Worm (Caenorhabditis elegans) whole organism, L3 larva: Measurements from ENCODE around the gene degl-1.

Experiments used
- ama-1 ChIP-seq: fragments of 150-350 bp; optimal IDR thresholded peaks from 2 replicates; lab custom pipeline; 2018
- ceh-16 ChIP-seq: sonication (generic microtip); optimal IDR thresholded peaks from 2 replicates; lab custom pipeline; 2017; ENCODE audit warnings: missing biosample characterization, missing genetic modification characterization
- ceh-28 ChIP-seq: fragments of 150-350 bp; optimal IDR thresholded peaks from 2 replicates; lab custom pipeline; 2014; ENCODE audit warnings: missing biosample characterization, missing genetic modification reagents, missing genetic modification characterization
- ceh-82 ChIP-seq: fragments of 150-350 bp; optimal IDR thresholded peaks from 2 replicates; lab custom pipeline; 2014; ENCODE audit warnings: missing biosample characterization, missing genetic modification characterization
- daf-12 ChIP-seq: fragments of 150-350 bp; optimal IDR thresholded peaks from 2 replicates; lab custom pipeline; 2014; ENCODE audit warnings: missing biosample characterization, missing genetic modification reagents, missing genetic modification characterization
- egl-27 ChIP-seq: sonication (generic microtip); optimal IDR thresholded peaks from 4 replicates; lab custom pipeline; 2017; ENCODE audit warnings: missing biosample characterization, missing genetic modification reagents, missing genetic modification characterization
- elt-1 ChIP-seq: fragments of 150-350 bp; optimal IDR thresholded peaks from 2 replicates; lab custom pipeline; 2014; ENCODE audit warnings: missing biosample characterization, missing genetic modification characterization
- elt-3 ChIP-seq, 3 experiments: fragments of 150-350 bp in 1 of 3; sonication (generic microtip) in 2 of 3; optimal IDR thresholded peaks; 2 replicates in 2 of 3; 4 replicates in 1 of 3; lab custom pipeline; 2014 to 2017; ENCODE audit warnings: missing biosample characterization in 3 of 3, missing genetic modification characterization in 3 of 3
- eor-1 ChIP-seq, 2 experiments: fragments of 150-350 bp; optimal IDR thresholded peaks; 2 replicates each; lab custom pipeline; 2014 to 2018; ENCODE audit warnings: missing biosample characterization in 2 of 2, missing genetic modification characterization in 2 of 2
- fkh-10 ChIP-seq: sonication (generic microtip); optimal IDR thresholded peaks from 2 replicates; lab custom pipeline; 2017; ENCODE audit warnings: missing biosample characterization, missing genetic modification reagents, missing genetic modification characterization
- fos-1 ChIP-seq: fragments of 150-350 bp; optimal IDR thresholded peaks from 2 replicates; lab custom pipeline; 2014; ENCODE audit warnings: missing biosample characterization, missing genetic modification characterization
- hmg-11 ChIP-seq: sonication (generic microtip); optimal IDR thresholded peaks from 2 replicates; lab custom pipeline; 2016; ENCODE audit warnings: missing genetic modification characterization, missing compliant biosample characterization
- lin-15B ChIP-seq: fragments of 150-350 bp; optimal IDR thresholded peaks from 2 replicates; lab custom pipeline; 2014; ENCODE audit warnings: missing biosample characterization, missing genetic modification characterization
- lin-39 ChIP-seq: fragments of 150-350 bp; optimal IDR thresholded peaks from 2 replicates; lab custom pipeline; 2018; ENCODE audit warnings: missing biosample characterization, missing genetic modification reagents, missing genetic modification characterization
- mdl-1 ChIP-seq: fragments of 150-350 bp; optimal IDR thresholded peaks from 2 replicates; lab custom pipeline; 2014; ENCODE audit warnings: missing biosample characterization, missing genetic modification characterization
- nfya-1 ChIP-seq: sonication (generic microtip); optimal IDR thresholded peaks from 2 replicates; lab custom pipeline; 2017; ENCODE audit warnings: missing genetic modification characterization, mild to moderate bottlenecking, missing compliant biosample characterization, antibody characterized with exemption, moderate library complexity; ENCODE audit not compliant: insufficient read depth
- nhr-11 ChIP-seq: fragments of 150-350 bp; optimal IDR thresholded peaks from 2 replicates; lab custom pipeline; 2014; ENCODE audit warnings: missing biosample characterization, missing genetic modification characterization
- nhr-12 ChIP-seq: fragments of 150-350 bp; optimal IDR thresholded peaks from 2 replicates; lab custom pipeline; 2014; ENCODE audit warnings: missing biosample characterization, missing genetic modification characterization
- nhr-25 ChIP-seq: sonication (generic microtip); optimal IDR thresholded peaks from 2 replicates; lab custom pipeline; 2017; ENCODE audit warnings: missing biosample characterization, missing genetic modification characterization
- nhr-28 ChIP-seq: fragments of 150-350 bp; optimal IDR thresholded peaks from 2 replicates; lab custom pipeline; 2014; ENCODE audit warnings: missing biosample characterization, missing genetic modification characterization
- nhr-43 ChIP-seq: sonication (generic microtip); optimal IDR thresholded peaks from 2 replicates; lab custom pipeline; 2016; ENCODE audit warnings: mild to moderate bottlenecking, missing genetic modification characterization, missing compliant biosample characterization; ENCODE audit not compliant: poor library complexity, severe bottlenecking
- nhr-67 ChIP-seq: fragments of 150-350 bp; optimal IDR thresholded peaks from 2 replicates; lab custom pipeline; 2014; ENCODE audit warnings: missing biosample characterization, missing genetic modification characterization
- nhr-76 ChIP-seq: fragments of 150-350 bp; sonication (generic microtip); optimal IDR thresholded peaks from 5 replicates; lab custom pipeline; 2014; ENCODE audit warnings: missing biosample characterization, missing genetic modification characterization
- pqm-1 ChIP-seq: fragments of 150-350 bp; optimal IDR thresholded peaks from 2 replicates; lab custom pipeline; 2017; ENCODE audit warnings: missing biosample characterization, missing genetic modification characterization, inconsistent platforms
- sea-2 ChIP-seq: fragments of 150-350 bp; sonication (generic microtip); optimal IDR thresholded peaks from 4 replicates; lab custom pipeline; 2014; ENCODE audit warnings: missing biosample characterization, missing genetic modification reagents, missing genetic modification characterization
- skn-1 ChIP-seq: fragments of 150-350 bp; optimal IDR thresholded peaks from 2 replicates; lab custom pipeline; 2014; ENCODE audit warnings: missing biosample characterization, missing genetic modification characterization
- snpc-4 ChIP-seq: fragments of 150-350 bp; optimal IDR thresholded peaks from 2 replicates; lab custom pipeline; 2014; ENCODE audit warnings: missing biosample characterization, missing genetic modification characterization
- tbx-2 ChIP-seq: sonication (generic microtip); optimal IDR thresholded peaks from 2 replicates; lab custom pipeline; 2016; ENCODE audit warnings: mild to moderate bottlenecking, missing genetic modification characterization, missing compliant biosample characterization
- unc-39 ChIP-seq: sonication (generic microtip); optimal IDR thresholded peaks from 4 replicates; lab custom pipeline; 2017; ENCODE audit warnings: missing biosample characterization, missing genetic modification characterization
- unc-62 ChIP-seq: fragments of 150-350 bp; sonication (generic microtip); optimal IDR thresholded peaks from 4 replicates; lab custom pipeline; 2014; ENCODE audit warnings: missing biosample characterization, missing genetic modification reagents, missing genetic modification characterization
- zag-1 ChIP-seq: fragments of 150-350 bp; optimal IDR thresholded peaks from 2 replicates; lab custom pipeline; 2014; ENCODE audit warnings: missing biosample characterization, missing genetic modification characterization
- ztf-11 ChIP-seq: fragments of 150-350 bp; optimal IDR thresholded peaks from 2 replicates; lab custom pipeline; 2014; ENCODE audit warnings: missing biosample characterization, missing genetic modification characterization
- ztf-4 ChIP-seq: fragments of 150-350 bp; optimal IDR thresholded peaks from 2 replicates; lab custom pipeline; 2014; ENCODE audit warnings: missing biosample characterization, missing genetic modification characterization

Gene degl-1

ce11 chrIV:14760845-14761244, 10.4 kb downstream of the degl-1 start, which contains the start of gene ptp-5.2:
Gene ptp-5.2, minus strand, starts transcription at chrIV:14760945.
- TF ChIP-seq egl-27 (tag; lab: Kevin White, UChicago): no peak
- TF ChIP-seq lin-39 (tag; lab: Kevin White, UChicago): no peak
- no peak for TF ChIP-seq mdl-1 (tag; lab: Kevin White, UChicago)
- TF ChIP-seq nhr-43 (tag; lab: Kevin White, UChicago): no peak
- no peak for TF ChIP-seq ceh-28 (tag; lab: Kevin White, UChicago)
- no peak for TF ChIP-seq nhr-28 (tag; lab: Kevin White, UChicago)
- no peak for TF ChIP-seq fkh-10 (GFP tag; lab: Kevin White, UChicago)
- TF ChIP-seq, all 47 proteins: peak for 0

- no peak for TF ChIP-seq nhr-76 (tag; lab: Kevin White, UChicago)
- TF ChIP-seq sea-2 (GFP tag; lab: Kevin White, UChicago): no peak
- no peak for TF ChIP-seq nhr-25 (tag; lab: Kevin White, UChicago)
- TF ChIP-seq nhr-12 (tag; lab: Kevin White, UChicago): no peak
- TF ChIP-seq mdl-1 (tag; lab: Kevin White, UChicago): no peak
- TF ChIP-seq nhr-43 (tag; lab: Kevin White, UChicago): no peak
- no peak for TF ChIP-seq ceh-28 (tag; lab: Kevin White, UChicago)
- TF ChIP-seq, all 47 proteins: peak for 0
Observed at ce11 chrIV:14759662-14760061, 11.6 kb downstream of the degl-1 start.

- no peak for TF ChIP-seq unc-62 (GFP tag; lab: Kevin White, UChicago)
- TF ChIP-seq egl-27 (tag; lab: Kevin White, UChicago): no peak
- no peak for TF ChIP-seq ceh-16 (tag; lab: Kevin White, UChicago)
- no peak for TF ChIP-seq mdl-1 (tag; lab: Kevin White, UChicago)
- TF ChIP-seq skn-1 (tag; lab: Kevin White, UChicago): no peak
- no peak for TF ChIP-seq nhr-43 (tag; lab: Kevin White, UChicago)
- TF ChIP-seq fos-1 (tag; lab: Kevin White, UChicago): no peak
- no peak for TF ChIP-seq elt-3 (tag; optimal IDR thresholded peaks at IDR 0.05; lab: Kevin White, UChicago)
- TF ChIP-seq nhr-67 (tag; lab: Kevin White, UChicago): no peak
- no peak for TF ChIP-seq nhr-25 (tag; lab: Kevin White, UChicago)
- TF ChIP-seq nhr-11 (tag; lab: Kevin White, UChicago): no peak
- no peak for TF ChIP-seq eor-1 (tag; optimal IDR thresholded peaks at IDR 0.05; lab: Kevin White, UChicago)
- no peak for TF ChIP-seq sea-2 (GFP tag; lab: Kevin White, UChicago)
- no peak for TF ChIP-seq hmg-11 (tag; lab: Kevin White, UChicago)
- TF ChIP-seq ceh-82: no peak
Observed at ce11 chrIV:14757786-14758185, 13.4 kb downstream of the degl-1 start.

- TF ChIP-seq unc-39 (tag; lab: Kevin White, UChicago): no peak
- no peak for TF ChIP-seq nhr-76 (tag; lab: Kevin White, UChicago)
- TF ChIP-seq nfya-1: no peak
- no peak for TF ChIP-seq daf-12 (tag; lab: Kevin White, UChicago)
- no peak for TF ChIP-seq ztf-4 (tag; lab: Kevin White, UChicago)
Observed at ce11 chrIV:14754912-14755311, 16.3 kb downstream of the degl-1 start, which contains the start of gene Y57G11C.499. Gene Y57G11C.499, minus strand, starts transcription at chrIV:14754934.

ce11 chrIV:14741926-14742325, 29.3 kb downstream of the degl-1 start:
- no peak for TF ChIP-seq zag-1 (tag; lab: Kevin White, UChicago)
- no peak for TF ChIP-seq nhr-76 (tag; lab: Kevin White, UChicago)
- no peak for TF ChIP-seq ztf-11 (tag; lab: Kevin White, UChicago)
- no peak for TF ChIP-seq egl-27 (tag; lab: Kevin White, UChicago)

ce11 chrIV:14729272-14729671, 42.0 kb downstream of the degl-1 start:
- TF ChIP-seq nhr-25 (tag; lab: Kevin White, UChicago): peak; percentile 81
- no peak for TF ChIP-seq snpc-4 (tag; lab: Kevin White, UChicago)
- TF ChIP-seq lin-39 (tag; lab: Kevin White, UChicago): no peak
- TF ChIP-seq hmg-11 (tag; lab: Kevin White, UChicago): no peak
- no peak for TF ChIP-seq ama-1 (lab: Kevin White, UChicago)
- TF ChIP-seq elt-1 (tag; lab: Kevin White, UChicago): peak; percentile 68
- no peak for TF ChIP-seq fos-1 (tag; lab: Kevin White, UChicago)
- no peak for TF ChIP-seq pqm-1
- TF ChIP-seq tbx-2 (tag; lab: Kevin White, UChicago): no peak
- no peak for TF ChIP-seq lin-15B (tag; lab: Kevin White, UChicago)
- TF ChIP-seq, all 47 proteins: peak for 2
